Worm (Caenorhabditis elegans) whole organism, L4/young adult: ENCODE data around the gene F08D12.2.

Source experiments
- W03F9.2 ChIP-seq: fragments of 150-350 bp; optimal IDR thresholded peaks from 2 replicates; lab custom pipeline; 2014; ENCODE audit warnings: missing biosample characterization, missing genetic modification characterization
- dao-5 ChIP-seq: sonication (generic microtip); optimal IDR thresholded peaks from 2 replicates; lab custom pipeline; 2016; ENCODE audit warnings: missing genotype, missing genetic modification characterization, moderate library complexity, missing compliant biosample characterization
- him-1 ChIP-seq: sonication (generic microtip); optimal IDR thresholded peaks from 2 replicates; lab custom pipeline; 2016; ENCODE audit warnings: missing genotype, missing genetic modification reagents, missing genetic modification characterization, missing compliant biosample characterization

F08D12.2 gene

DNA sequence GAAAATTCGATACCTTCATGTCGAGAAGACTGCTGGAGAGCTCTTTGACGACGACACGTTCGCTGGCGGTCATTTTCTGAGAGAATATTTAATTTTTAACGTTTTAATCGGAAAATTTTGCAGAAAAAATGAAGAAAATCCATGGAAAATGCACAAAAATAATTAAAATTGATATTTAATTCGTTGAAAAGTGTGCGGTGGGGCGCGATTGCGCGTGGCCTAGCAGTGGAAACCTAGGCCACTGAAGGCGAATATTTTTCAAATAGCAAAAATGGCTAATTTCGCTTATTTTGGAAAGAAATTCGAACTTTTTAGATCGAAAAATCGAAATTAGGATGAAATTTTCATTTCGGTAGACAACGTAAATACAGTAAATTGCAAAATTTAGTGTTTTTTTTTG lies 28.9 kb upstream of the F08D12.2 start, which contains the start of gene F29A7.6:
Gene F29A7.6, minus strand, starts transcription at position 76 of the 400 bp plus-strand sequence.
- no peak for TF ChIP-seq dao-5 (tag; lab: Kevin White, UChicago)
- peak; percentile 76 for TF ChIP-seq W03F9.2 (tag; lab: Kevin White, UChicago)

- no peak for TF ChIP-seq dao-5 (tag; lab: Kevin White, UChicago)
- TF ChIP-seq him-1, result no peak
- TF ChIP-seq W03F9.2 (tag; lab: Kevin White, UChicago), result no peak
Observed at ce11 chrII:2752999-2753398, 28.5 kb upstream of the F08D12.2 start, which contains the start of gene F29A7.3. TSS of gene F29A7.3 (plus strand) at chrII:2753299.

DNA sequence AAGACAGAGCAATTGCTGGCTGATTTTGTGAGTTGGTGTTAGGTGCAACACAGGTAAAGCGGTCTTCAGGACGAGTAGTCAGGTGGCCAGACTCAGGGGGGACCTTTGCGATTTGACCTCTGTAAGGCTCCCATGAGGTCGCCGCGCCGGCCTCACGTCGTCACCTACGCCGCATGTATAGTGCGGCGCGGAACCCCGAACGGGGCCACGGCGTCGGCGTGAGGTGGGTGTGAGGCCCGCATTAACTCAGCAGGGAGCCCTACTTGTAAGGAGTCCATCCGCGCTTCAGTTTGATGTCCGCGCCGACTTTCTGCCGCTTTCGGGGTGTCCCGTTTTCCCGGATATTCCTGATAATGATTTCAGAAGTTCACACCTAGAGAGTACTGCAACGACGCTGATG lies 26.9 kb upstream of the F08D12.2 start:
- no peak for TF ChIP-seq W03F9.2 (tag; lab: Kevin White, UChicago)

ce11 chrII:2756351-2756750 lies 25.1 kb upstream of the F08D12.2 start:
- TF ChIP-seq him-1, result no peak

DNA sequence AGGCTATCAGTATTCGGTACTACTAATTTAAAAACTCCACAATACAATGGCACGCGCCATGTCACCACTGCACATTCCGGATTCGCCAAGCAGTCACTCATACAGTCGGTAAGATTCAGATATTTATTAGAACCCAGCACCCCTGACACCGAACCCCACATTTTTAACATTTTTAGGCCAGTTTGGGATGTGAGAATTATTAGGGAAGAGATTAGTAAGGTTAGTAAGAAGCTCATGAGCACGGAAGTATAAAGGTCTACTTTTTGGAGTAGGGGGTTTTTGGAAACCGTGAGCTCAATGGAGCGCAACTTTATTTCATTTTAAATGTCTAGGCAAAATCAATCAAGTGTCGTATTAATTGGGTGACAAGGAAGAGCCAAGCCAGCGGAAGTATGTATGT lies 23.5 kb upstream of the F08D12.2 start, which contains the start of gene F29A7.8:
Gene F29A7.8, minus strand, starts transcription at position 101 of the 400 bp plus-strand sequence.
- TF ChIP-seq him-1 (no peak), dao-5 (tag; lab: Kevin White, UChicago) (no peak), W03F9.2 (tag; lab: Kevin White, UChicago) (no peak)

DNA sequence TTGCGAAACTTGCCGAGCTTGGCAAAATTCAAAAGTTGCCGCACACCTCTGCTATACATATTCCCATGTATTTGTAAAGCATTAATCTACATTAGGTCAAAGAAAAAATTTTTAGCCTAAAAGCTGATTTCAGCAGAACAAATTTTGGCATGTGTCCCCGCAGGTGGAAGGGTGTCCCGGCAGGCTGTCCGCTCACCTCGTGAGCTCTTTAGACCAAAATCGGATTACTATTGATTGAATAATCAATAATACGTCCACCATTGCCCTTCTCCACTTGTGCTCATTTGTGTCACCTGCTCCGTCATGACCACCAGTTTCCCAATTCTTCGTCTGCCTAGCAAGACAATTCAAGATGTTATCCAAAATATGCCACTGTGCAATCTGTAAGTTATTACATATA lies 23.0 kb upstream of the F08D12.2 start, which contains the start of gene fbxb-107:
Gene fbxb-107, plus strand, starts transcription at position 297 of the 400 bp plus-strand sequence.
- TF ChIP-seq him-1 (no peak), W03F9.2 (tag; lab: Kevin White, UChicago) (no peak), dao-5 (tag; lab: Kevin White, UChicago) (no peak)

ce11 chrII:2762108-2762507 lies 19.3 kb upstream of the F08D12.2 start, which contains the start of gene fbxb-106:
TSS of gene fbxb-106 (plus strand) at chrII:2762408.
- TF ChIP-seq dao-5 (tag; lab: Kevin White, UChicago) (no peak), W03F9.2 (tag; lab: Kevin White, UChicago) (no peak), him-1 (no peak)

- TF ChIP-seq W03F9.2 (tag; lab: Kevin White, UChicago) (no peak), dao-5 (tag; lab: Kevin White, UChicago) (no peak)
Observed at ce11 chrII:2764664-2765063, 16.8 kb upstream of the F08D12.2 start, which contains the start of gene fbxb-108. TSS of gene fbxb-108 (plus strand) at chrII:2764964.

ce11 chrII:2766331-2766730 lies 15.1 kb upstream of the F08D12.2 start, which contains the start of gene F08D12.15:
TSS of gene F08D12.15 (plus strand) at chrII:2766631.
- TF ChIP-seq him-1, result no peak
- TF ChIP-seq W03F9.2 (tag; lab: Kevin White, UChicago), result no peak
- TF ChIP-seq dao-5 (tag; lab: Kevin White, UChicago), result no peak

DNA sequence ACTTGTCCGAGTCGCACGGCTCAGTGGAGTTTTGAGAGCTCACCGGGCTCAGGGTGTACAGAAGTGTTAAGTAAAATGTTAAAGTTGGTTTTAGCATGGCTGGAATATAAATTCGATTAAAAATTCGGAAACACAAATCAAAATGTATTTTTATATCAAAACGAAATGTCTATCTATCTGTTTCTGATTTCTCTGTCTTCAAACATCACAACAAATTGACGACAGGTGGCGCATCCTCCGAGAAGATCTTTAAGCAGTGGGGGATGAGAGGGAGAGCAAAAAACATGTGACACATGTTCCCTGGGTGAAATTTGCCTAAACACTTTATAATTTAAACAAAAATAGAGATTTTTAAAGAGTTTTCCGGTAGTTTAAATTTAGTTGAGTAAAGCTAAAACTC lies 12.4 kb upstream of the F08D12.2 start, which contains the start of gene F08D12.7:
Gene F08D12.7, minus strand, starts transcription at position 101 of the 400 bp plus-strand sequence.
- TF ChIP-seq dao-5 (tag; lab: Kevin White, UChicago) (no peak), W03F9.2 (tag; lab: Kevin White, UChicago) (no peak), him-1 (no peak)

DNA sequence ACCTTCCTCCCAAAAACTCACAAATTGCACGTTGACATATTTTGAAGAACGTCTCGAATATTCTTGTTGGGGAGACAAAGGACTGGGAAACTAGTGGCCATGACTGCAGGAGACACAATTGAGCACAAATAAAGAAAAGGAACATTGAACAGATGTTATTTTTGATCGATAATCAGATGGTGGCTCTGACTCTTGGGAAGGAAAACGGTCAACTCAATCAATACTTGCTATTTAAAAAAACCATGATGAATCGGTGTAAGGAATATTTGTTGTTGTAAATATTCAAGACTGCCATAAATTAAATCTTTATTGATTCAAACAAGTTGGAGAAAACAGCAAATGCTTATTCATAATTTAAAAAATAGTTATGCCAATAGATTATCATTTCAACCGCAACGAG lies 10.7 kb upstream of the F08D12.2 start, which contains the start of gene fbxb-105:
Gene fbxb-105, minus strand, starts transcription at position 101 of the 400 bp plus-strand sequence.
- TF ChIP-seq dao-5 (tag; lab: Kevin White, UChicago), result no peak

ce11 chrII:2772166-2772565 lies 9.3 kb upstream of the F08D12.2 start, which contains the start of gene sdz-10:
TSS of gene sdz-10 (minus strand) at chrII:2772266.
- TF ChIP-seq dao-5 (tag; lab: Kevin White, UChicago) (no peak), him-1 (no peak), W03F9.2 (tag; lab: Kevin White, UChicago) (no peak)

ce11 chrII:2773534-2773933 lies 7.9 kb upstream of the F08D12.2 start, which contains the start of gene sdz-9:
TSS of gene sdz-9 (minus strand) at chrII:2773634.
- no peak for TF ChIP-seq dao-5 (tag; lab: Kevin White, UChicago)
- TF ChIP-seq W03F9.2 (tag; lab: Kevin White, UChicago), result no peak
- no peak for TF ChIP-seq him-1

- TF ChIP-seq him-1, result no peak
- TF ChIP-seq dao-5 (tag; lab: Kevin White, UChicago), result no peak
- no peak for TF ChIP-seq W03F9.2 (tag; lab: Kevin White, UChicago)
Observed at ce11 chrII:2774904-2775303, 6.6 kb upstream of the F08D12.2 start, which contains the start of gene fbxb-111. TSS of gene fbxb-111 (minus strand) at chrII:2775004.

- no peak for TF ChIP-seq W03F9.2 (tag; lab: Kevin White, UChicago)
- TF ChIP-seq him-1, result no peak
- TF ChIP-seq dao-5 (tag; lab: Kevin White, UChicago), result no peak
Observed at ce11 chrII:2777846-2778245, 3.6 kb upstream of the F08D12.2 start, which contains the start of gene F08D12.4. TSS of gene F08D12.4 (plus strand) at chrII:2778146.
